Fruit fly (Drosophila melanogaster) whole organism, embryonic: ENCODE measurements around the gene CG42726.

Experiments used
- ATbp ChIP-seq: fragments of 200-800 bp; sonication (Bioruptor generic); optimal IDR thresholded peaks from 2 replicates; lab custom pipeline; 2017; ENCODE audit warnings: missing biosample characterization, mild to moderate bottlenecking, missing genetic modification characterization, missing genetic modification reagents
- Abd-B ChIP-seq: fragments of 200-800 bp; sonication (Bioruptor generic); optimal IDR thresholded peaks from 2 replicates; lab custom pipeline; 2018; ENCODE audit warnings: missing biosample characterization, mild to moderate bottlenecking, missing genetic modification characterization, moderate library complexity
- Adf1 ChIP-seq: fragments of 200-800 bp; sonication (Bioruptor generic); IDR thresholded peaks from 2 replicates; pipeline ENCODE4 v1.3.6; 2022; ENCODE audit warnings: missing biosample characterization, missing genetic modification characterization
- Antp ChIP-seq: fragments of 200-800 bp; sonication (Bioruptor generic); optimal IDR thresholded peaks from 3 replicates; lab custom pipeline; 2016; ENCODE audit warnings: missing biosample characterization, missing genetic modification characterization
- Atf3 ChIP-seq: fragments of 200-800 bp; sonication (Bioruptor generic); optimal IDR thresholded peaks from 3 replicates; lab custom pipeline; 2016; ENCODE audit warnings: missing biosample characterization, missing genetic modification characterization
- Bdp1 ChIP-seq: fragments of 200-800 bp; sonication (Bioruptor generic); optimal IDR thresholded peaks from 3 replicates; lab custom pipeline; 2016; ENCODE audit warnings: missing biosample characterization, missing genetic modification characterization
- C15 ChIP-seq: fragments of 200-800 bp; sonication (Bioruptor generic); IDR thresholded peaks from 3 replicates; pipeline ENCODE4 v1.3.6; 2022; ENCODE audit warnings: missing biosample characterization, missing genetic modification characterization
- CG10274 ChIP-seq: fragments of 200-800 bp; sonication (Bioruptor generic); optimal IDR thresholded peaks from 3 replicates; lab custom pipeline; 2017; ENCODE audit warnings: missing biosample characterization, mild to moderate bottlenecking, missing genetic modification characterization
- CG10462 ChIP-seq: fragments of 200-800 bp; sonication (Bioruptor generic); optimal IDR thresholded peaks from 2 replicates; lab custom pipeline; 2016; ENCODE audit warnings: missing biosample characterization, missing genetic modification characterization
- CG10543 ChIP-seq: fragments of 200-800 bp; sonication (Bioruptor generic); optimal IDR thresholded peaks from 3 replicates; lab custom pipeline; 2017; ENCODE audit warnings: missing biosample characterization, mild to moderate bottlenecking, missing genetic modification characterization, moderate library complexity
- CG10959 ChIP-seq: fragments of 200-800 bp; sonication (Bioruptor generic); IDR thresholded peaks from 2 replicates; pipeline ENCODE4 v1.3.6; 2022; ENCODE audit warnings: missing biosample characterization, missing genetic modification characterization
- CG11247 ChIP-seq: fragments of 200-800 bp; sonication (Bioruptor generic); IDR thresholded peaks from 2 replicates; pipeline ENCODE4 v1.3.6; 2022; ENCODE audit warnings: missing biosample characterization, missing genetic modification characterization
- CG12299 ChIP-seq: fragments of 200-800 bp; sonication (Bioruptor generic); optimal IDR thresholded peaks from 2 replicates; lab custom pipeline; 2018; ENCODE audit warnings: missing biosample characterization, mild to moderate bottlenecking, missing genetic modification characterization
- CG13775 ChIP-seq: fragments of 200-800 bp; sonication (Bioruptor generic); optimal IDR thresholded peaks from 3 replicates; lab custom pipeline; 2017; ENCODE audit warnings: missing biosample characterization, mild to moderate bottlenecking, missing genetic modification characterization
- CG14710 ChIP-seq: fragments of 200-800 bp; sonication (Bioruptor generic); optimal IDR thresholded peaks from 3 replicates; lab custom pipeline; 2019; ENCODE audit warnings: missing biosample characterization, mild to moderate bottlenecking, missing genetic modification characterization, moderate library complexity
- CG15514 ChIP-seq: fragments of 200-800 bp; sonication (Bioruptor generic); optimal IDR thresholded peaks from 3 replicates; lab custom pipeline; 2017; ENCODE audit warnings: missing biosample characterization, missing genetic modification characterization, mild to moderate bottlenecking, moderate library complexity, missing genetic modification reagents
- CG1647 ChIP-seq: fragments of 200-800 bp; sonication (Bioruptor generic); optimal IDR thresholded peaks from 3 replicates; lab custom pipeline; 2016; ENCODE audit warnings: missing biosample characterization, missing genetic modification characterization
- CG30403 ChIP-seq: fragments of 200-800 bp; sonication (Bioruptor generic); optimal IDR thresholded peaks from 3 replicates; lab custom pipeline; 2016; ENCODE audit warnings: missing biosample characterization, missing genetic modification characterization
- CG31388 ChIP-seq: fragments of 200-800 bp; sonication (Bioruptor generic); optimal IDR thresholded peaks from 2 replicates; lab custom pipeline; 2016; ENCODE audit warnings: missing biosample characterization, missing genetic modification characterization
- CG5245 ChIP-seq: fragments of 200-800 bp; sonication (Bioruptor generic); optimal IDR thresholded peaks from 3 replicates; lab custom pipeline; 2016; ENCODE audit warnings: missing biosample characterization, missing genetic modification characterization
- CG6683 ChIP-seq: fragments of 200-800 bp; sonication (Bioruptor generic); optimal IDR thresholded peaks from 2 replicates; lab custom pipeline; 2017; ENCODE audit warnings: missing biosample characterization, mild to moderate bottlenecking, missing genetic modification characterization, missing genetic modification reagents
- CG6689 ChIP-seq: fragments of 200-800 bp; sonication (Bioruptor generic); IDR thresholded peaks from 2 replicates; pipeline ENCODE4 v1.3.6; 2022; ENCODE audit warnings: missing biosample characterization, missing genetic modification characterization
- CG7271 ChIP-seq: fragments of 200-800 bp; sonication (Bioruptor generic); optimal IDR thresholded peaks from 2 replicates; lab custom pipeline; 2018; ENCODE audit warnings: missing biosample characterization, mild to moderate bottlenecking, missing genetic modification characterization, moderate library complexity
- CG8089 ChIP-seq: fragments of 200-800 bp; sonication (Bioruptor generic); optimal IDR thresholded peaks from 3 replicates; lab custom pipeline; 2016; ENCODE audit warnings: missing biosample characterization, missing genetic modification characterization
- CG9609 ChIP-seq: fragments of 200-800 bp; sonication (Bioruptor generic); optimal IDR thresholded peaks from 3 replicates; lab custom pipeline; 2016; ENCODE audit warnings: missing biosample characterization, missing genetic modification characterization
- Dip2 ChIP-seq: fragments of 200-800 bp; sonication (Bioruptor generic); IDR thresholded peaks from 2 replicates; pipeline ENCODE4 v1.3.6; 2022; ENCODE audit warnings: missing biosample characterization, missing genetic modification characterization
- Dll ChIP-seq: fragments of 200-800 bp; sonication (Bioruptor generic); IDR thresholded peaks from 4 replicates; pipeline ENCODE4 v1.3.6; 2022; ENCODE audit warnings: missing biosample characterization, missing genetic modification characterization; ENCODE audit not compliant: partially characterized antibody
- Fer3 ChIP-seq: fragments of 200-800 bp; sonication (Bioruptor generic); optimal IDR thresholded peaks from 2 replicates; lab custom pipeline; 2018; ENCODE audit warnings: missing biosample characterization, mild to moderate bottlenecking, missing genetic modification characterization, moderate library complexity
- Hr78 ChIP-seq, 2 experiments: fragments of 200-800 bp in 1 of 2; fragments of >200 bp in 1 of 2; sonication (Bioruptor generic) in 1 of 2; optimal IDR thresholded peaks; 2 replicates each; lab custom pipeline; 2017 to 2019; ENCODE audit warnings: missing biosample characterization in 2 of 2, missing genetic modification characterization in 2 of 2, mild to moderate bottlenecking in 1 of 2, moderate library complexity in 1 of 2
- MTF-1 ChIP-seq: fragments of 200-800 bp; sonication (Bioruptor generic); optimal IDR thresholded peaks from 2 replicates; lab custom pipeline; 2018; ENCODE audit warnings: missing biosample characterization, mild to moderate bottlenecking, missing genetic modification characterization, borderline replicate concordance
- Meics ChIP-seq: fragments of 200-800 bp; sonication (Bioruptor generic); optimal IDR thresholded peaks from 2 replicates; lab custom pipeline; 2017; ENCODE audit warnings: missing biosample characterization, mild to moderate bottlenecking, missing genetic modification characterization
- NfI ChIP-seq: fragments of 200-800 bp; sonication (Bioruptor generic); optimal IDR thresholded peaks from 3 replicates; lab custom pipeline; 2018; ENCODE audit warnings: missing biosample characterization, mild to moderate bottlenecking, missing genetic modification characterization, moderate library complexity
- Rfx ChIP-seq: fragments of 200-800 bp; sonication (Bioruptor generic); IDR thresholded peaks from 2 replicates; pipeline ENCODE4 v1.3.6; 2022; ENCODE audit warnings: missing biosample characterization, missing genetic modification characterization
- Spps ChIP-seq: fragments of 200-800 bp; sonication (Bioruptor generic); optimal IDR thresholded peaks from 2 replicates; lab custom pipeline; 2018; ENCODE audit warnings: missing biosample characterization, mild to moderate bottlenecking, missing genetic modification characterization
- TFAM ChIP-seq: fragments of 200-800 bp; sonication (Bioruptor generic); optimal IDR thresholded peaks from 2 replicates; lab custom pipeline; 2017; ENCODE audit warnings: missing biosample characterization, missing genetic modification characterization, inconsistent platforms
- Vsx1 ChIP-seq: fragments of 200-800 bp; sonication (Bioruptor generic); optimal IDR thresholded peaks from 2 replicates; lab custom pipeline; 2017; ENCODE audit warnings: missing biosample characterization, mild to moderate bottlenecking, missing genetic modification characterization, missing genetic modification reagents
- amos ChIP-seq: fragments of 200-800 bp; sonication (Bioruptor generic); IDR thresholded peaks from 2 replicates; pipeline ENCODE4 v1.3.6; 2022; ENCODE audit warnings: missing biosample characterization, missing genetic modification characterization; ENCODE audit not compliant: partially characterized antibody
- bigmax ChIP-seq: fragments of 200-800 bp; sonication (Bioruptor generic); optimal IDR thresholded peaks from 2 replicates; lab custom pipeline; 2018; ENCODE audit warnings: missing biosample characterization, mild to moderate bottlenecking, missing genetic modification characterization
- bowl ChIP-seq: fragments of 200-800 bp; sonication (Bioruptor generic); IDR thresholded peaks from 2 replicates; pipeline ENCODE4 v1.3.6; 2022; ENCODE audit warnings: missing biosample characterization, missing genetic modification characterization
- bsh ChIP-seq, 2 experiments: fragments of 200-800 bp; sonication (Bioruptor generic); optimal IDR thresholded peaks; 2 replicates each; lab custom pipeline; 2017 to 2018; ENCODE audit warnings: mild to moderate bottlenecking in 2 of 2, missing biosample characterization in 2 of 2, missing genetic modification characterization in 2 of 2, moderate library complexity in 1 of 2
- fd102C ChIP-seq: fragments of 200-800 bp; sonication (Bioruptor generic); optimal IDR thresholded peaks from 2 replicates; lab custom pipeline; 2018; ENCODE audit warnings: missing biosample characterization, mild to moderate bottlenecking, missing genetic modification characterization, moderate library complexity
- gcm2 ChIP-seq: fragments of 200-800 bp; sonication (Bioruptor generic); optimal IDR thresholded peaks from 2 replicates; lab custom pipeline; 2016; ENCODE audit warnings: missing biosample characterization, missing genetic modification characterization
- grau ChIP-seq: fragments of 200-800 bp; optimal IDR thresholded peaks from 3 replicates; lab custom pipeline; 2019; ENCODE audit warnings: missing biosample characterization, mild to moderate bottlenecking, missing genetic modification characterization, moderate library complexity
- grn ChIP-seq: fragments of 200-800 bp; sonication (Bioruptor generic); optimal IDR thresholded peaks from 3 replicates; lab custom pipeline; 2017; ENCODE audit warnings: missing biosample characterization, missing genetic modification characterization
- gt ChIP-seq: fragments of 200-800 bp; sonication (Bioruptor generic); IDR thresholded peaks from 2 replicates; pipeline ENCODE4 v1.3.6; 2022; ENCODE audit warnings: missing biosample characterization, missing genetic modification characterization
- sob ChIP-seq: fragments of 200-800 bp; sonication (Bioruptor generic); IDR thresholded peaks from 2 replicates; pipeline ENCODE4 v1.3.6; 2022; ENCODE audit warnings: missing biosample characterization, missing genetic modification characterization
- toy ChIP-seq: fragments of 200-800 bp; sonication (Bioruptor generic); IDR thresholded peaks from 2 replicates; pipeline ENCODE4 v1.3.6; 2022; ENCODE audit warnings: missing biosample characterization, missing genetic modification characterization
- trem ChIP-seq: fragments of 200-800 bp; optimal IDR thresholded peaks from 3 replicates; lab custom pipeline; 2019; ENCODE audit warnings: missing biosample characterization, mild to moderate bottlenecking, missing genetic modification characterization, moderate library complexity
- vnd ChIP-seq: fragments of 200-800 bp; sonication (Bioruptor generic); IDR thresholded peaks from 3 replicates; pipeline ENCODE4 v1.3.6; 2022; ENCODE audit warnings: missing biosample characterization, missing genetic modification characterization; ENCODE audit not compliant: partially characterized antibody
- wdn ChIP-seq: fragments of 200-800 bp; sonication (Bioruptor generic); IDR thresholded peaks from 2 replicates; pipeline ENCODE4 v1.3.6; 2022; ENCODE audit warnings: missing biosample characterization, missing genetic modification characterization
- zfh1 ChIP-seq: fragments of 200-800 bp; sonication (Bioruptor generic); IDR thresholded peaks from 3 replicates; pipeline ENCODE4 v1.3.6; 2022; ENCODE audit warnings: missing biosample characterization, missing genetic modification characterization

Gene CG42726

dm6 chr3R:15332994-15333393, 14.9 kb upstream of the CG42726 start, which contains the start of the genes Fkbp39 and Cyfip:
TSS of gene Fkbp39 (minus strand) at chr3R:15333133.
TSS of gene Cyfip (plus strand) at chr3R:15333266.
- no peak for TF ChIP-seq toy (GFP tag; lab: Robert Waterston, UW)
- peak; percentile 74 for TF ChIP-seq Dll (GFP tag; lab: Robert Waterston, UW)
- peak; percentile 44 for TF ChIP-seq CG9609 (GFP tag; lab: Kevin White, UChicago)
- TF ChIP-seq CG11247, result 0 out of 2 replicates have a peak, but pooled peaks have one; percentile 20
- no peak for TF ChIP-seq CG12299 (tag; lab: Kevin White, UChicago)
- peak; percentile 33 for TF ChIP-seq CG30403
- TF ChIP-seq Fer3, result peak; percentile 27
- peak; percentile 40 for TF ChIP-seq CG13775 (GFP tag; lab: Kevin White, UChicago)
- peak; percentile 14 for TF ChIP-seq gcm2
- peak; percentile 48 for TF ChIP-seq Abd-B (GFP tag; lab: Kevin White, UChicago)
- peak; percentile 63 for TF ChIP-seq Antp (GFP tag; lab: Kevin White, UChicago)
- no peak for TF ChIP-seq Hr78 (GFP tag; optimal IDR thresholded peaks at IDR 0.05; lab: Kevin White, UChicago)
- no peak for TF ChIP-seq TFAM (GFP tag; lab: Kevin White, UChicago)
- TF ChIP-seq CG1647 (GFP tag; lab: Kevin White, UChicago), result peak; percentile 29
- TF ChIP-seq MTF-1 (GFP tag; lab: Kevin White, UChicago), result no peak
- TF ChIP-seq CG10959 (GFP tag; lab: Robert Waterston, UW), result no peak
- peak; percentile 81 for TF ChIP-seq sob (GFP tag; lab: Robert Waterston, UW)
- TF ChIP-seq CG15514 (GFP tag; lab: Kevin White, UChicago), result peak; percentile 97
- peak; percentile 84 for TF ChIP-seq Rfx (GFP tag; lab: Robert Waterston, UW)
- TF ChIP-seq bowl, result no peak
- TF ChIP-seq Bdp1, result peak; percentile 19
- no peak for TF ChIP-seq CG6683 (GFP tag; lab: Kevin White, UChicago)
- peak; percentile 34 for TF ChIP-seq NfI (GFP tag; lab: Kevin White, UChicago)
- TF ChIP-seq fd102C, result peak; percentile 4
- no peak for TF ChIP-seq CG31388
- TF ChIP-seq bsh (GFP tag; optimal IDR thresholded peaks at IDR 0.05; lab: Kevin White, UChicago), result peak in 1 of 2 experiments; percentile 16
- TF ChIP-seq trem (tag; lab: Kevin White, UChicago), result peak; percentile 80
- peak; percentile 36 for TF ChIP-seq Meics (GFP tag; lab: Kevin White, UChicago)
- TF ChIP-seq vnd (GFP tag; lab: Robert Waterston, UW), result peak; percentile 44; the same call in 1 of the 3 replicates
- TF ChIP-seq ATbp (GFP tag; lab: Kevin White, UChicago), result no peak
- TF ChIP-seq C15 (GFP tag; lab: Robert Waterston, UW), result no peak
- no peak for TF ChIP-seq wdn (GFP tag; lab: Robert Waterston, UW)
- TF ChIP-seq Spps (tag; lab: Kevin White, UChicago), result no peak
- TF ChIP-seq Atf3 (GFP tag; lab: Kevin White, UChicago), result no peak
- TF ChIP-seq CG10462 (GFP tag; lab: Kevin White, UChicago), result no peak
- no peak for TF ChIP-seq CG7271
- peak; percentile 75 for TF ChIP-seq CG14710 (tag; lab: Kevin White, UChicago)
- no peak for TF ChIP-seq CG5245 (GFP tag; lab: Kevin White, UChicago)
- peak; percentile 48 for TF ChIP-seq grau
- TF ChIP-seq Dip2 (GFP tag; lab: Robert Waterston, UW), result no peak
- no peak for TF ChIP-seq CG10274 (GFP tag; lab: Kevin White, UChicago)
- TF ChIP-seq CG10543, result peak; percentile 44
- no peak for TF ChIP-seq gt (GFP tag; lab: Robert Waterston, UW)
- TF ChIP-seq amos (GFP tag; lab: Robert Waterston, UW), result peak; percentile 77; the same call in 1 of the 2 replicates
- peak; percentile 68 for TF ChIP-seq Adf1 (GFP tag; lab: Robert Waterston, UW)
- TF ChIP-seq bigmax (GFP tag; lab: Kevin White, UChicago), result peak; percentile 26
- no peak for TF ChIP-seq grn (GFP tag; lab: Kevin White, UChicago)
- no peak for TF ChIP-seq zfh1
- no peak for TF ChIP-seq CG8089 (GFP tag; lab: Kevin White, UChicago)
- TF ChIP-seq Vsx1 (GFP tag; lab: Kevin White, UChicago), result no peak
- TF ChIP-seq CG6689, result no peak
